Worm (Caenorhabditis elegans): ENCODE data around the gene W05E10.1.

The W05E10.1 gene

ce11 chrV:11691553-11691952 lies at the start of gene W05E10.1:
Gene W05E10.1 (minus strand): TSS chrV:11691691.
- TF ChIP-seq W03F9.2 (tag; optimal IDR thresholded peaks at IDR 0.05) (no peak), dao-5 (tag; optimal IDR thresholded peaks at IDR 0.05) (no peak), him-1 (tag; optimal IDR thresholded peaks at IDR 0.05) (no peak)

- no peak for TF ChIP-seq dao-5 (tag; optimal IDR thresholded peaks at IDR 0.05)
- TF ChIP-seq him-1 (tag; optimal IDR thresholded peaks at IDR 0.05): no peak
- TF ChIP-seq W03F9.2 (tag; optimal IDR thresholded peaks at IDR 0.05): no peak
Measured at ce11 chrV:11741078-11741477, 49.6 kb upstream of the W05E10.1 start.

- TF ChIP-seq dao-5 (tag; optimal IDR thresholded peaks at IDR 0.05) (no peak), W03F9.2 (tag; optimal IDR thresholded peaks at IDR 0.05) (no peak), him-1 (tag; optimal IDR thresholded peaks at IDR 0.05) (no peak)
Measured at ce11 chrV:11739820-11740219, 48.3 kb upstream of the W05E10.1 start, which contains the start of gene T04F3.1. Gene T04F3.1 (plus strand): TSS chrV:11740065.

- TF ChIP-seq W03F9.2 (tag; optimal IDR thresholded peaks at IDR 0.05): no peak
- no peak for TF ChIP-seq him-1 (tag; optimal IDR thresholded peaks at IDR 0.05)
- TF ChIP-seq dao-5 (tag; optimal IDR thresholded peaks at IDR 0.05): no peak
Measured at ce11 chrV:11737333-11737732, 45.8 kb upstream of the W05E10.1 start.

ce11 chrV:11736896-11737295 lies 45.4 kb upstream of the W05E10.1 start, which contains the start of gene spe-42:
Gene spe-42 (minus strand): TSS chrV:11736996.
- no peak for TF ChIP-seq W03F9.2 (tag; optimal IDR thresholded peaks at IDR 0.05)
- no peak for TF ChIP-seq dao-5 (tag; optimal IDR thresholded peaks at IDR 0.05)
- no peak for TF ChIP-seq him-1 (tag; optimal IDR thresholded peaks at IDR 0.05)

- TF ChIP-seq dao-5 (tag; optimal IDR thresholded peaks at IDR 0.05) (no peak), him-1 (tag; optimal IDR thresholded peaks at IDR 0.05) (no peak)
Measured at ce11 chrV:11733460-11733859, 42.0 kb upstream of the W05E10.1 start, which contains the start of gene npp-22. Gene npp-22 (minus strand): TSS chrV:11733472.

- TF ChIP-seq him-1 (tag; optimal IDR thresholded peaks at IDR 0.05) (no peak), dao-5 (tag; optimal IDR thresholded peaks at IDR 0.05) (no peak), W03F9.2 (tag; optimal IDR thresholded peaks at IDR 0.05) (no peak)
Measured at ce11 chrV:11732049-11732448, 40.6 kb upstream of the W05E10.1 start.

ce11 chrV:11730060-11730459 lies 38.6 kb upstream of the W05E10.1 start, which contains the start of gene rhr-2:
Gene rhr-2 (minus strand): TSS chrV:11730160.
- TF ChIP-seq dao-5 (tag; optimal IDR thresholded peaks at IDR 0.05) (no peak), him-1 (tag; optimal IDR thresholded peaks at IDR 0.05) (no peak), W03F9.2 (tag; optimal IDR thresholded peaks at IDR 0.05) (no peak)

- TF ChIP-seq dao-5 (tag; optimal IDR thresholded peaks at IDR 0.05) (no peak), him-1 (tag; optimal IDR thresholded peaks at IDR 0.05) (no peak), W03F9.2 (tag; optimal IDR thresholded peaks at IDR 0.05) (no peak)
Measured at ce11 chrV:11725971-11726370, 34.5 kb upstream of the W05E10.1 start, which contains the start of gene daf-11. Gene daf-11 (minus strand): TSS chrV:11726071.

ce11 chrV:11722858-11723257 lies 31.4 kb upstream of the W05E10.1 start:
- TF ChIP-seq him-1 (tag; optimal IDR thresholded peaks at IDR 0.05) (no peak), dao-5 (tag; optimal IDR thresholded peaks at IDR 0.05) (no peak), W03F9.2 (tag; optimal IDR thresholded peaks at IDR 0.05) (no peak)

ce11 chrV:11716930-11717329 lies 25.4 kb upstream of the W05E10.1 start:
- TF ChIP-seq him-1 (tag; optimal IDR thresholded peaks at IDR 0.05) (no peak), dao-5 (tag; optimal IDR thresholded peaks at IDR 0.05) (no peak), W03F9.2 (tag; optimal IDR thresholded peaks at IDR 0.05) (no peak)

ce11 chrV:11715797-11716196 lies 24.3 kb upstream of the W05E10.1 start, which contains the start of gene tre-3:
Gene tre-3 (minus strand): TSS chrV:11715903.
- no peak for TF ChIP-seq W03F9.2 (tag; optimal IDR thresholded peaks at IDR 0.05)
- no peak for TF ChIP-seq dao-5 (tag; optimal IDR thresholded peaks at IDR 0.05)
- no peak for TF ChIP-seq him-1 (tag; optimal IDR thresholded peaks at IDR 0.05)

- TF ChIP-seq W03F9.2 (tag; optimal IDR thresholded peaks at IDR 0.05): no peak
Measured at ce11 chrV:11711751-11712150, 20.3 kb upstream of the W05E10.1 start.

- TF ChIP-seq dao-5 (tag; optimal IDR thresholded peaks at IDR 0.05): no peak
- no peak for TF ChIP-seq W03F9.2 (tag; optimal IDR thresholded peaks at IDR 0.05)
- no peak for TF ChIP-seq him-1 (tag; optimal IDR thresholded peaks at IDR 0.05)
Measured at ce11 chrV:11706353-11706752, 14.9 kb upstream of the W05E10.1 start.

ce11 chrV:11705399-11705798 lies 13.9 kb upstream of the W05E10.1 start, which contains the start of gene ceh-32:
Gene ceh-32 (minus strand): TSS chrV:11705400.
- TF ChIP-seq dao-5 (tag; optimal IDR thresholded peaks at IDR 0.05): no peak
- no peak for TF ChIP-seq him-1 (tag; optimal IDR thresholded peaks at IDR 0.05)
- TF ChIP-seq W03F9.2 (tag; optimal IDR thresholded peaks at IDR 0.05): no peak

Measured in whole organism, L4/young adult.